Fruit fly (Drosophila melanogaster) whole organism, pupa: ENCODE measurements around the gene FoxL1.

Source experiments
- CG13204 ChIP-seq: fragments of 200-800 bp; sonication (Bioruptor generic); optimal IDR thresholded peaks from 2 replicates; lab custom pipeline; 2018; ENCODE audit warnings: missing biosample characterization, mild to moderate bottlenecking, missing genetic modification characterization, moderate library complexity
- CG17806 ChIP-seq: fragments of 200-800 bp; sonication (Bioruptor generic); optimal IDR thresholded peaks from 2 replicates; lab custom pipeline; 2018; ENCODE audit warnings: missing biosample characterization, mild to moderate bottlenecking, missing genetic modification characterization, moderate library complexity
- CG32121 ChIP-seq: fragments of 200-800 bp; sonication (Bioruptor generic); IDR thresholded peaks from 2 replicates; pipeline ENCODE4 v1.3.6; 2022; ENCODE audit warnings: missing biosample characterization, missing genetic modification characterization
- CG34367 ChIP-seq: fragments of 200-800 bp; sonication (Bioruptor generic); optimal IDR thresholded peaks from 2 replicates; lab custom pipeline; 2018; ENCODE audit warnings: missing biosample characterization, mild to moderate bottlenecking, missing genetic modification characterization
- CG4496 ChIP-seq: fragments of 200-800 bp; sonication (Bioruptor generic); IDR thresholded peaks from 3 replicates; pipeline ENCODE4 v1.3.6; 2022; ENCODE audit warnings: missing biosample characterization, missing genetic modification characterization
- CG8301 ChIP-seq: fragments of 200-800 bp; sonication (Bioruptor generic); optimal IDR thresholded peaks from 2 replicates; lab custom pipeline; 2018; ENCODE audit warnings: missing biosample characterization, mild to moderate bottlenecking, missing genetic modification characterization
- CG9948 ChIP-seq: fragments of 200-800 bp; sonication (Bioruptor generic); optimal IDR thresholded peaks from 2 replicates; lab custom pipeline; 2018; ENCODE audit warnings: missing biosample characterization, mild to moderate bottlenecking, missing genetic modification characterization, moderate library complexity
- D1 ChIP-seq: fragments of 200-800 bp; sonication (Bioruptor generic); optimal IDR thresholded peaks from 2 replicates; lab custom pipeline; 2018; ENCODE audit warnings: missing biosample characterization, mild to moderate bottlenecking, missing genetic modification characterization, moderate library complexity
- EcR ChIP-seq: fragments of 200-800 bp; sonication (Bioruptor generic); optimal IDR thresholded peaks from 3 replicates; lab custom pipeline; 2019; ENCODE audit warnings: missing biosample characterization, missing genetic modification characterization, mild to moderate bottlenecking, moderate library complexity, missing genetic modification reagents
- Ets98B ChIP-seq: fragments of 200-800 bp; sonication (Bioruptor generic); IDR thresholded peaks from 2 replicates; pipeline ENCODE4 v1.3.6; 2022; ENCODE audit warnings: missing biosample characterization, missing genetic modification characterization
- Snoo ChIP-seq: fragments of 200-800 bp; sonication (Bioruptor generic); optimal IDR thresholded peaks from 3 replicates; lab custom pipeline; 2017; ENCODE audit warnings: missing biosample characterization, mild to moderate bottlenecking, missing genetic modification characterization, inconsistent platforms
- fd96Ca ChIP-seq: fragments of 200-800 bp; sonication (Bioruptor generic); IDR thresholded peaks from 3 replicates; pipeline ENCODE4 v1.3.6; 2022; ENCODE audit warnings: missing biosample characterization, missing genetic modification characterization
- rn ChIP-seq: fragments of 200-800 bp; sonication (Bioruptor generic); IDR thresholded peaks from 2 replicates; pipeline ENCODE4 v1.3.6; 2022; ENCODE audit warnings: missing biosample characterization, missing genetic modification characterization

dm6 chr3L:4018228-4018928 lies at the start of gene FoxL1:
- no peak for TF ChIP-seq D1 (tag; lab: Kevin White, UChicago)
- TF ChIP-seq EcR (GFP tag; lab: Kevin White, UChicago) = no peak
- TF ChIP-seq Snoo (tag; lab: Kevin White, UChicago) = no peak
- no peak for TF ChIP-seq rn (GFP tag; lab: Robert Waterston, UW)
- TF ChIP-seq CG32121 = no peak
- no peak for TF ChIP-seq CG13204 (GFP tag; lab: Kevin White, UChicago)
- TF ChIP-seq CG17806 (tag; lab: Kevin White, UChicago) = no peak
- TF ChIP-seq CG4496 = no peak
- TF ChIP-seq CG9948 (tag; lab: Kevin White, UChicago) = no peak
- TF ChIP-seq CG8301 (tag; lab: Kevin White, UChicago) = no peak
- TF ChIP-seq CG34367 (tag; lab: Kevin White, UChicago) = no peak
- TF ChIP-seq Ets98B = no peak
- no peak for TF ChIP-seq fd96Ca (GFP tag; lab: Robert Waterston, UW)
